Worm (Caenorhabditis elegans) whole organism, midembryonic: ENCODE results near the gene F55C9.6.

Experiments
- flt-1 ChIP-seq: fragments of 200-800 bp; sonication (Bioruptor generic); IDR thresholded peaks from 2 replicates; pipeline ENCODE4 v1.3.6; 2022; ENCODE audit warnings: missing genetic modification characterization, missing compliant biosample characterization
- klf-2 ChIP-seq: fragments of 200-800 bp; sonication (Bioruptor generic); conservative IDR thresholded peaks from 2 replicates; pipeline ENCODE4 v1.3.6; 2022; ENCODE audit warnings: missing genetic modification reagents, missing genetic modification characterization, missing compliant biosample characterization
- ref-1 ChIP-seq: fragments of 200-800 bp; sonication (Bioruptor generic); conservative IDR thresholded peaks from 2 replicates; pipeline ENCODE4 v1.3.6; 2022; ENCODE audit warnings: missing genetic modification reagents, missing genetic modification characterization, missing compliant biosample characterization
- tab-1 ChIP-seq: fragments of 200-800 bp; sonication (Bioruptor generic); IDR thresholded peaks from 2 replicates; pipeline ENCODE4 v1.3.6; 2022; ENCODE audit warnings: missing genetic modification characterization, missing compliant biosample characterization

- TF ChIP-seq tab-1 (GFP tag; lab: Robert Waterston, UW): no peak
- TF ChIP-seq ref-1 (GFP tag; lab: Robert Waterston, UW): no peak
- no peak for TF ChIP-seq klf-2 (GFP tag; lab: Robert Waterston, UW)
- no peak for TF ChIP-seq flt-1 (GFP tag; lab: Robert Waterston, UW)
Observed at ce11 chrV:19279888-19280287, 16.7 kb downstream of the F55C9.6 start, which contains the start of gene F21D9.8.
